Worm (Caenorhabditis elegans): ENCODE results near the gene B0303.11.

Gene B0303.11

DNA sequence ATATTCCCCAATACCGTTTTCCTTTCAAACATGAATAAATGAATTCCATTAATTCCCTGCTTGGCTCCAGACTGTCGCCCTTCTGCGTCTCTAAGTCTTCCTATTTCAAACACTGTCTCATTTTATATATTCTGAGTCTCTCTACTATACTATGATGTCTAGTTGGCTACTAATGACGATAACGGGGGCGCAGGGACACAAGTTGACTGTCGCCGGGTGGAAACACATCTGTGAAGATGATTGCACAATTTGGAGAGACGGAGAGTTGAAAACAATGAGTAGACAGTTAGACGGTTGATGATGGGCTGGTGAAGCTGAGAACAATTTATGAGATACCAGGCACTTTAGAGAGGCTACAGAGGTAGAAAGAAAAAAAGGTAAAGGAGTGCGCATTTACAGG lies 39.3 kb upstream of the B0303.11 start, which contains the start of gene sma-2:
TSS of gene sma-2 (plus strand) at position 194 of the 400 bp plus-strand sequence.
- TF ChIP-seq xbp-1 (tag; optimal IDR thresholded peaks at IDR 0.05) (peak; percentile 32), ets-5 (GFP tag; IDR thresholded peaks at IDR 0.05) (no peak), nhr-84 (tag; optimal IDR thresholded peaks at IDR 0.05) (no peak), nhr-77 (tag; optimal IDR thresholded peaks at IDR 0.05) (peak; percentile 53), nhr-19 (GFP tag; conservative IDR thresholded peaks at IDR 0.05) (peak; percentile 48), lin-39 (tag; optimal IDR thresholded peaks at IDR 0.05) (no peak), fkh-8 (tag; optimal IDR thresholded peaks at IDR 0.05) (no peak), efl-1 (optimal IDR thresholded peaks at IDR 0.05) (peak; percentile 54 to 55), efl-1 (GFP tag; optimal IDR thresholded peaks at IDR 0.05 in 1 of 2) (peak in 1 of 2 experiments; percentile 94), nhr-76 (tag; optimal IDR thresholded peaks at IDR 0.05) (no peak), dsc-1 (tag; optimal IDR thresholded peaks at IDR 0.05) (no peak), nhr-85 (tag) (peak; percentile 80), efl-3 (GFP tag; optimal IDR thresholded peaks at IDR 0.05) (no peak), aly-2 (tag; optimal IDR thresholded peaks at IDR 0.05) (no peak), F16B12.6 (tag; optimal IDR thresholded peaks at IDR 0.05) (no peak), lir-3 (tag; optimal IDR thresholded peaks at IDR 0.05; ENCODE audit: poor library complexity) (peak; percentile 21), nhr-12 (tag; optimal IDR thresholded peaks at IDR 0.05) (no peak), jun-1 (tag; optimal IDR thresholded peaks at IDR 0.05) (peak; percentile 34), C16A3.4 (tag; optimal IDR thresholded peaks at IDR 0.05) (peak; percentile 41), Y116A8C.19 (tag; optimal IDR thresholded peaks at IDR 0.05; ENCODE audit: borderline replicate concordance) (no peak), nhr-90 (tag; optimal IDR thresholded peaks at IDR 0.05; ENCODE audit: poor library complexity) (peak; percentile 76), ceh-82 (tag; optimal IDR thresholded peaks at IDR 0.05) (peak in 1 of 3 experiments; percentile 43), unc-98 (GFP tag; IDR thresholded peaks at IDR 0.05) (no peak), unc-130 (tag; optimal IDR thresholded peaks at IDR 0.05) (peak; percentile 45), unc-62 (GFP tag; optimal IDR thresholded peaks at IDR 0.05) (no peak), nhr-47 (tag; optimal IDR thresholded peaks at IDR 0.05) (peak; percentile 45), fos-1 (tag; optimal IDR thresholded peaks at IDR 0.05) (no peak), mdl-1 (tag; optimal IDR thresholded peaks at IDR 0.05) (peak in 1 of 2 experiments; percentile 36), ama-1 (optimal IDR thresholded peaks at IDR 0.05) (no peak), lin-14 (GFP tag; optimal IDR thresholded peaks at IDR 0.05) (peak; percentile 81), lsy-2 (tag; optimal IDR thresholded peaks at IDR 0.05) (peak; percentile 18 to 73), ztf-11 (tag; optimal IDR thresholded peaks at IDR 0.05) (peak in 1 of 2 experiments; percentile 22), snu-23 (GFP tag; optimal IDR thresholded peaks at IDR 0.05) (peak; percentile 67), unc-86 (tag; optimal IDR thresholded peaks at IDR 0.05) (no peak), grh-1 (GFP tag; IDR thresholded peaks at IDR 0.05) (0 out of 2 replicates have a peak, but pooled peaks have one; percentile 32), nhr-11 (tag; optimal IDR thresholded peaks at IDR 0.05) (no peak), ceh-88 (GFP tag; IDR thresholded peaks at IDR 0.05) (no peak), elt-2 (tag; optimal IDR thresholded peaks at IDR 0.05) (peak; percentile 87), sptf-1 (tag; optimal IDR thresholded peaks at IDR 0.05) (no peak), mef-2 (tag; optimal IDR thresholded peaks at IDR 0.05) (no peak), tlp-1 (tag; optimal IDR thresholded peaks at IDR 0.05) (no peak), nhr-237 (tag; optimal IDR thresholded peaks at IDR 0.05) (no peak), dpl-1 (GFP tag; optimal IDR thresholded peaks at IDR 0.05) (peak; percentile 2 to 49 (median 42)), C34B4.2 (tag; optimal IDR thresholded peaks at IDR 0.05) (no peak), lin-13 (GFP tag; optimal IDR thresholded peaks at IDR 0.05) (peak; percentile 20), mep-1 (tag; optimal IDR thresholded peaks at IDR 0.05) (peak; percentile 66), lin-15B (tag; optimal IDR thresholded peaks at IDR 0.05) (no peak), ztf-4 (tag; optimal IDR thresholded peaks at IDR 0.05) (peak; percentile 14), nhr-20 (tag; optimal IDR thresholded peaks at IDR 0.05) (peak; percentile 85), fkh-4 (tag; optimal IDR thresholded peaks at IDR 0.05; ENCODE audit: borderline replicate concordance) (no peak), snpc-4 (tag; optimal IDR thresholded peaks at IDR 0.05) (no peak), alr-1 (tag; optimal IDR thresholded peaks at IDR 0.05; ENCODE audit: borderline replicate concordance) (no peak), ces-1 (GFP tag; optimal IDR thresholded peaks at IDR 0.05) (no peak), hlh-17 (GFP tag; optimal IDR thresholded peaks at IDR 0.05; ENCODE audit: borderline replicate concordance) (no peak)

Data from whole organism, L1 larva.